Worm (Caenorhabditis elegans) whole organism, L1 larva: ENCODE measurements around the gene C15C8.7.

Source experiments
- C04F5.9 ChIP-seq: sonication (generic microtip); optimal IDR thresholded peaks from 2 replicates; lab custom pipeline; 2016; ENCODE audit warnings: missing genetic modification characterization, missing compliant biosample characterization
- C16A3.4 ChIP-seq: fragments of 150-350 bp; optimal IDR thresholded peaks from 2 replicates; lab custom pipeline; 2014; ENCODE audit warnings: missing biosample characterization, missing genetic modification characterization
- aha-1 ChIP-seq: fragments of 150-350 bp; optimal IDR thresholded peaks from 2 replicates; lab custom pipeline; 2014; ENCODE audit warnings: missing biosample characterization, missing genetic modification characterization
- aly-2 ChIP-seq: fragments of 150-350 bp; optimal IDR thresholded peaks from 2 replicates; lab custom pipeline; 2014; ENCODE audit warnings: missing biosample characterization, missing genetic modification characterization
- blmp-1 ChIP-seq: fragments of 150-350 bp; optimal IDR thresholded peaks from 2 replicates; lab custom pipeline; 2014; ENCODE audit warnings: missing biosample characterization, missing genetic modification characterization
- efl-1 ChIP-seq, 4 experiments: fragments of 150-350 bp; optimal IDR thresholded peaks in 3 of 4; peaks in 1 of 4; 1 replicate in 1 of 4; 2 replicates in 3 of 4; lab custom pipeline; 2014; ENCODE audit warnings: missing biosample characterization in 2 of 4, missing genetic modification characterization in 2 of 4, missing genetic modification reagents in 2 of 4
- efl-3 ChIP-seq: fragments of 200-800 bp; sonication (Bioruptor generic); optimal IDR thresholded peaks from 2 replicates; lab custom pipeline; 2018; ENCODE audit warnings: mild to moderate bottlenecking, missing genetic modification characterization, missing compliant biosample characterization
- egl-13 ChIP-seq: sonication (generic microtip); optimal IDR thresholded peaks from 2 replicates; lab custom pipeline; 2016; ENCODE audit warnings: missing genotype, missing genetic modification reagents, missing genetic modification characterization, missing compliant biosample characterization
- egl-27 ChIP-seq, 2 experiments: fragments of 150-350 bp in 1 of 2; sonication (generic microtip); optimal IDR thresholded peaks; 3 replicates each; lab custom pipeline; 2017 to 2018; ENCODE audit warnings: missing biosample characterization in 2 of 2, missing genetic modification characterization in 2 of 2, missing genetic modification reagents in 2 of 2
- elt-2 ChIP-seq: sonication (generic microtip); optimal IDR thresholded peaks from 2 replicates; lab custom pipeline; 2016; ENCODE audit warnings: missing genetic modification characterization, mild to moderate bottlenecking, inconsistent platforms, missing compliant biosample characterization, missing genetic modification reagents
- elt-3 ChIP-seq, 6 experiments: fragments of 150-350 bp in 1 of 6; sonication (generic microtip); optimal IDR thresholded peaks; 2 replicates each; lab custom pipeline; 2017 to 2018; ENCODE audit warnings: missing biosample characterization in 6 of 6, missing genetic modification characterization in 6 of 6, inconsistent platforms in 1 of 6
- fkh-4 ChIP-seq: sonication (generic microtip); optimal IDR thresholded peaks from 2 replicates; lab custom pipeline; 2016; ENCODE audit warnings: missing compliant biosample characterization, missing genetic modification characterization, borderline replicate concordance
- fkh-8 ChIP-seq: sonication (generic microtip); optimal IDR thresholded peaks from 2 replicates; lab custom pipeline; 2016; ENCODE audit warnings: mild to moderate bottlenecking, missing genetic modification characterization, missing compliant biosample characterization
- fos-1 ChIP-seq: fragments of 150-350 bp; optimal IDR thresholded peaks from 2 replicates; lab custom pipeline; 2014; ENCODE audit warnings: missing biosample characterization, missing genetic modification characterization
- irx-1 ChIP-seq: sonication (generic microtip); optimal IDR thresholded peaks from 2 replicates; lab custom pipeline; 2016; ENCODE audit warnings: missing genetic modification characterization, missing compliant biosample characterization
- isw-1 ChIP-seq: fragments of 200-800 bp; sonication (Bioruptor generic); IDR thresholded peaks from 2 replicates; pipeline ENCODE4 v1.3.6; 2022; ENCODE audit warnings: missing genetic modification characterization, missing compliant biosample characterization
- jun-1 ChIP-seq: fragments of 150-350 bp; optimal IDR thresholded peaks from 2 replicates; lab custom pipeline; 2014; ENCODE audit warnings: missing biosample characterization, missing genetic modification reagents, missing genetic modification characterization
- lin-14 ChIP-seq: fragments of 200-800 bp; sonication (Bioruptor generic); optimal IDR thresholded peaks from 2 replicates; lab custom pipeline; 2018; ENCODE audit warnings: mild to moderate bottlenecking, missing genetic modification characterization, moderate library complexity, missing compliant biosample characterization
- lin-15B ChIP-seq: fragments of 150-350 bp; sonication (generic microtip); optimal IDR thresholded peaks from 3 replicates; lab custom pipeline; 2014; ENCODE audit warnings: missing biosample characterization, missing genetic modification characterization
- lin-35 ChIP-seq, 2 experiments: fragments of 150-350 bp; optimal IDR thresholded peaks; 2 replicates each; lab custom pipeline; 2014; ENCODE audit warnings: missing biosample characterization in 2 of 2, missing genetic modification characterization in 2 of 2, missing genetic modification reagents in 2 of 2
- lin-39 ChIP-seq: fragments of 150-350 bp; optimal IDR thresholded peaks from 2 replicates; lab custom pipeline; 2014; ENCODE audit warnings: missing biosample characterization, missing genetic modification reagents, missing genetic modification characterization
- lsy-2 ChIP-seq, 2 experiments: fragments of 150-350 bp; optimal IDR thresholded peaks; 2 replicates each; lab custom pipeline; 2014; ENCODE audit warnings: missing biosample characterization in 2 of 2, missing genetic modification characterization in 2 of 2
- mab-9 ChIP-seq: fragments of 200-800 bp; sonication (Bioruptor generic); IDR thresholded peaks from 2 replicates; pipeline ENCODE4 v1.3.6; 2022; ENCODE audit warnings: missing genetic modification reagents, missing genetic modification characterization, missing compliant biosample characterization
- nhr-20 ChIP-seq: sonication (generic microtip); optimal IDR thresholded peaks from 2 replicates; lab custom pipeline; 2016; ENCODE audit warnings: mild to moderate bottlenecking, missing genetic modification characterization, missing compliant biosample characterization
- nhr-28 ChIP-seq: fragments of 150-350 bp; optimal IDR thresholded peaks from 2 replicates; lab custom pipeline; 2014; ENCODE audit warnings: missing biosample characterization, missing genetic modification characterization
- nhr-71 ChIP-seq: sonication (generic microtip); optimal IDR thresholded peaks from 2 replicates; lab custom pipeline; 2016; ENCODE audit warnings: mild to moderate bottlenecking, missing genetic modification characterization, moderate library complexity, missing compliant biosample characterization
- nhr-84 ChIP-seq: sonication (generic microtip); optimal IDR thresholded peaks from 2 replicates; lab custom pipeline; 2017; ENCODE audit warnings: missing biosample characterization, missing genetic modification characterization
- nhr-85 ChIP-seq: sonication (generic microtip); peaks from one replicate; lab custom pipeline; 2016; ENCODE audit warnings: missing genetic modification characterization, inconsistent platforms, missing compliant biosample characterization
- nhr-90 ChIP-seq: sonication (generic microtip); optimal IDR thresholded peaks from 2 replicates; lab custom pipeline; 2016; ENCODE audit warnings: mild to moderate bottlenecking, missing genetic modification characterization, missing compliant biosample characterization; ENCODE audit not compliant: poor library complexity
- pag-3 ChIP-seq: sonication (generic microtip); optimal IDR thresholded peaks from 2 replicates; lab custom pipeline; 2017; ENCODE audit warnings: missing genetic modification characterization, mild to moderate bottlenecking, missing compliant biosample characterization, antibody characterized with exemption, borderline replicate concordance; ENCODE audit not compliant: insufficient read depth
- pqm-1 ChIP-seq: sonication (generic microtip); optimal IDR thresholded peaks from 3 replicates; lab custom pipeline; 2017; ENCODE audit warnings: missing biosample characterization, missing genetic modification characterization
- rnt-1 ChIP-seq: sonication (generic microtip); optimal IDR thresholded peaks from 2 replicates; lab custom pipeline; 2016; ENCODE audit warnings: mild to moderate bottlenecking, missing genetic modification characterization, moderate library complexity, missing compliant biosample characterization
- snu-23 ChIP-seq: sonication (generic microtip); optimal IDR thresholded peaks from 2 replicates; lab custom pipeline; 2016; ENCODE audit warnings: missing genetic modification characterization, missing compliant biosample characterization
- vab-15 ChIP-seq: sonication (generic microtip); optimal IDR thresholded peaks from 2 replicates; lab custom pipeline; 2017; ENCODE audit warnings: missing genotype, mild to moderate bottlenecking, missing genetic modification characterization, missing compliant biosample characterization

Gene C15C8.7

DNA sequence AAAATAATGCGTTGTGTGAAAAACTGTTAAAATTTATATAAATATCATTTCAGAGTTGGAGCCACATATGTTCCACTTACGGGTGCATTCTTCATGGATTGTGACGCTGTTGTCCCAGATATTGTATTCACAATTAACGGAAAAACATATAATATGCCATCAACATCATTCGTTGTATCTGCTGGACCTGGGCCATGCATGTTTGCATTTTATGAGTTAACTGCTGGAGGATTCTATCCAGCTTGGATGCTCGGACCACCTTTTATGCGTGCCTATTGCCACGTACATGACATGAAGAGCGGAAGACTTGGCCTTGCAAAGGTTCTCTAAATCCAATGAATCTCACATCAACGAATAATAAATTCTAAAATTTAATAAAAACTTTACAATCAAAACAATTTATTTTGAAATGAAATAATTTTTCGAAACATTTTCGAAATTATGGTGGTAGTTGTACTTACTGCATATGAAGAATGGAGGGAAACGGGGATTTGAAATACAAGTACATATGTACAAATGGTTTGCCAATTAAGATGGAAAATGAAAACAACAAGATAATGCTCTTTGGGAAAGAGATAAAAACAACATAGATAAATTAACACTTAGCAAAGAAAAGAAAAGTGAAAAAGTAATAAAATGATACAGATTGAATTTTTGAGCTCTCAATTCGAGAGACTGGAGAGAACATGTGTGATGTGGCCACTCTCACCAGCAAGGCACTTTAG is 910 bp downstream of the C15C8.7 start:
- TF ChIP-seq elt-2 (peak; percentile 28), fkh-8 (tag; lab: Kevin White, UChicago) (no peak), fos-1 (tag; lab: Kevin White, UChicago) (no peak), nhr-90 (tag; lab: Kevin White, UChicago) (no peak), pqm-1 (tag; lab: Kevin White, UChicago) (peak; percentile 12), jun-1 (tag; lab: Kevin White, UChicago) (no peak)

DNA sequence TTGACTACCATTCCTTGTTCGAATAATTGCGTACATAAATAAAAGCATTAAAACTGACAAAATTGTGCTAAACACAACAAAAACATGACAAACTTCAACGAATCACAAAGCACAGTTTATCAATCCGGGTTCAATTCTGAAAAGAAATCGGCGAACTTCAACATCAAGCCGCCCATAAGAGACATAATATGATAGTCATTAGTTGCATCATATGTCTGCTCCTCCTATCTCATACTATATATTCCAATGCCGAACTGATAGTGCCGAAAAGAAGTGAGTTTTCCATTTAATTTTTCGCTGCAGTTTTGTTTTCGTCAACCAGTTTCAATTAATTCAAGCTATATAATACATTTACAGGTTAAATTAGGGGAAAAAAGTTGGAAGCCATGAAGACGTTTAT is 3.2 kb downstream of the C15C8.7 start, which contains the start of gene hrg-7:
TSS of gene hrg-7 (plus strand) at position 358 of the 400 bp plus-strand sequence.
- TF ChIP-seq blmp-1 (tag; lab: Kevin White, UChicago) (no peak), egl-13 (tag; lab: Kevin White, UChicago) (no peak), elt-2 (peak; percentile 90), nhr-71 (tag; lab: Kevin White, UChicago) (peak; percentile 19), fkh-4 (tag; lab: Kevin White, UChicago) (no peak), isw-1 (no peak), efl-1 (optimal IDR thresholded peaks at IDR 0.05; lab: Kevin White, UChicago) (no peak), efl-1 (GFP tag; optimal IDR thresholded peaks at IDR 0.05 in 1 of 2; lab: Kevin White, UChicago) (no peak), nhr-90 (tag; lab: Kevin White, UChicago) (peak; percentile 12), C16A3.4 (no peak), nhr-28 (tag; lab: Kevin White, UChicago) (no peak), aly-2 (no peak), rnt-1 (tag; lab: Kevin White, UChicago) (no peak), aha-1 (no peak), egl-27 (tag; optimal IDR thresholded peaks at IDR 0.05; lab: Kevin White, UChicago) (no peak), nhr-84 (tag; lab: Kevin White, UChicago) (no peak), pqm-1 (tag; lab: Kevin White, UChicago) (no peak)

DNA sequence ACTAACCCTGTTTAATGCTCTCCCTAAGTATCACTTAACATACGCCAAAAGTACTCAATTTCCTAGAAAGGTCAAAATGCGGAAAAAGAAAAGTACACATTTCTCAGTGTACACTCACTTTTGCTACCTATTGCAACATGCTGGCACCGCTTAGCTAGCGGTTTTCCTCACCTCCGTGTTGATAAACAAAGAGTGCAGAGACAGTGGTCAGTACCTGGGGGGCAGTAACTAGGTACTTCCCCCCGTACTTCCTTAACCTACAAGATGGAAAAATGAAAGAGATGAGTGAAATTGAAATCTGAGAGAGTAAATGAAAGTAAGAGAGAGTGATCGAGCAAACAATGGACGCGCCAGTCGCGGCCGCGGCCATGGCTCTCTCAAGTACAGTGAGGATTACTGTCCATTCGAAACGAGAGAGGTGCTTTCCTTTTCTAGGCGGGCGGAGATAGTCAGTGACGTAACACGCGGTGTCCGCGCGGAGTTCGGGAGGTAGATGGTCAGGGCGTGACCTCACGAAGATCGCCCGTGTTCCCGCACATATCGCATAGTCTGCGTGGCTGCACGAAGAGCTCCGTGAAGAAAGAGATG is 8.6 kb downstream of the C15C8.7 start, which contains the start of gene cky-1:
TSS of gene cky-1 (plus strand) at position 538 of the 588 bp plus-strand sequence.
- TF ChIP-seq fkh-4 (tag; lab: Kevin White, UChicago) (no peak), nhr-85 (tag; lab: Kevin White, UChicago) (no peak), fos-1 (tag; lab: Kevin White, UChicago) (no peak), lin-39 (no peak), jun-1 (tag; lab: Kevin White, UChicago) (no peak), C04F5.9 (tag; lab: Kevin White, UChicago) (no peak), pqm-1 (tag; lab: Kevin White, UChicago) (no peak), pag-3 (tag; lab: Kevin White, UChicago) (no peak), lin-15B (tag; lab: Kevin White, UChicago) (no peak), aly-2 (no peak), snu-23 (GFP tag; lab: Kevin White, UChicago) (no peak)

- TF ChIP-seq blmp-1 (tag; lab: Kevin White, UChicago), result peak; percentile 48
- TF ChIP-seq nhr-20 (tag; lab: Kevin White, UChicago), result peak; percentile 43
- no peak for TF ChIP-seq mab-9
- TF ChIP-seq efl-3 (GFP tag; lab: Kevin White, UChicago), result no peak
- TF ChIP-seq lin-14 (GFP tag; lab: Kevin White, UChicago), result peak; percentile 31
- TF ChIP-seq elt-3 (tag; optimal IDR thresholded peaks at IDR 0.05; lab: Kevin White, UChicago), result peak in 4 of 6 experiments; percentile 32 to 88 (median 74)
- no peak for TF ChIP-seq irx-1
- peak; percentile 60 for TF ChIP-seq elt-2
- TF ChIP-seq lin-35 (GFP tag; optimal IDR thresholded peaks at IDR 0.05; lab: Kevin White, UChicago), result peak in 1 of 2 experiments; percentile 39
- no peak for TF ChIP-seq aha-1
- TF ChIP-seq lsy-2 (tag; optimal IDR thresholded peaks at IDR 0.05; lab: Kevin White, UChicago), result peak in 1 of 2 experiments; percentile 26
- peak; percentile 7 for TF ChIP-seq nhr-90 (tag; lab: Kevin White, UChicago)
- TF ChIP-seq nhr-71 (tag; lab: Kevin White, UChicago), result peak; percentile 35
- TF ChIP-seq vab-15 (tag; lab: Kevin White, UChicago), result no peak
- TF ChIP-seq nhr-84 (tag; lab: Kevin White, UChicago), result no peak
Measured at ce11 chrV:12733465-12734248, 11.2 kb downstream of the C15C8.7 start, which contains the start of the genes dhs-21 and xbx-9. TSS of gene dhs-21 (minus strand) at chrV:12733645. TSS of gene xbx-9 (plus strand) at chrV:12734198.
